Worm (Caenorhabditis elegans): ENCODE results near the gene F10A3.11.

DNA sequence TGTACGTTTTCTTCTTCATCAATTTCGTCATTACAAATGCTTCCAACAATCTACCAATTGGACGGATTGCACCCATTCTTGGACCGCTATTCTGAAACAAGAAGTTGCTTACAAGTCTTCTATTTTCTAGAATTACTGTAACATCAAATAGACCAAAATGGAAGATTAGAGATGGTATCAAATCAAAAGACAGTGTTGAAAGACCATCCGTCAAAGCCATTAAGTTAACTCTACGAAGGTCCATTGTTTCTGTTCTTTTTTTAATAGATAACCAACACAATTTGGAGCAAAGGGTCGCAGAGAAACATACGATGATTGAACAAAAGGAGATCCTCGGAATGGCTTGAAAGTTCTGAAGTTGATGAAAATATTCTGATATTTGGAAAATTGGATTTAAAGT, 17.5 kb upstream of the F10A3.11 start:
- TF ChIP-seq fkh-10 (GFP tag; optimal IDR thresholded peaks at IDR 0.05) (no peak), nhr-237 (tag; optimal IDR thresholded peaks at IDR 0.05) (no peak), nfya-1 (tag; optimal IDR thresholded peaks at IDR 0.05; ENCODE audit: insufficient read depth) (no peak), unc-62 (GFP tag; optimal IDR thresholded peaks at IDR 0.05) (no peak), elt-2 (tag; optimal IDR thresholded peaks at IDR 0.05) (no peak), mdl-1 (tag; optimal IDR thresholded peaks at IDR 0.05) (no peak), tbx-2 (tag; optimal IDR thresholded peaks at IDR 0.05) (no peak), snpc-4 (tag; optimal IDR thresholded peaks at IDR 0.05) (no peak), nhr-25 (tag; optimal IDR thresholded peaks at IDR 0.05) (no peak), fos-1 (tag; optimal IDR thresholded peaks at IDR 0.05) (no peak), elt-1 (tag; optimal IDR thresholded peaks at IDR 0.05) (no peak), nhr-28 (tag; optimal IDR thresholded peaks at IDR 0.05) (no peak), nhr-11 (tag; optimal IDR thresholded peaks at IDR 0.05) (no peak)
